Worm (Caenorhabditis elegans): ENCODE data around the gene Y38C1AA.7.

DNA sequence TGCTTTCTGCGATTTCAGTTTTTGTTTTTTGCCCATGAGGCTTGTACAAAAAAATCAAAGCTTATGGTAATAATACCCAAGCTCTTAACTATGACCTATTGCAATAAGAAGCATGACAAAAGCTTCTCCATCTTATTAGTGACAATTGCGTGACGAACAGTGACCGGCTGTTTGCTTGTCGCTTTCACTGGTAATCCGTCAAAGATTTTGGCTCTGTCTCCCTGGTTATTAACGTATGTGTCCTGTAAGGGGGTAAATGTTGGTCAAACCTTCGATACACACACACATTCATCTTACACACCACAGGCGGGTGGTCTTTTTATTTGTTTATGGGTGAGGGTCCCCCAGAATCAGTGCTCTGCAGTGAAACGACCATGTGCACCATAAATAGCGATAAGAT is 15.4 kb downstream of the Y38C1AA.7 start:
- TF ChIP-seq ceh-30 (tag; optimal IDR thresholded peaks at IDR 0.05) (no peak), fax-1 (tag; optimal IDR thresholded peaks at IDR 0.05) (no peak), ahr-1 (tag; optimal IDR thresholded peaks at IDR 0.05) (no peak), sox-4 (tag; optimal IDR thresholded peaks at IDR 0.05) (no peak), T23F11.4 (GFP tag; optimal IDR thresholded peaks at IDR 0.05) (no peak), hlh-30 (tag; optimal IDR thresholded peaks at IDR 0.05; ENCODE audit: insufficient read depth) (no peak), ceh-48 (tag; optimal IDR thresholded peaks at IDR 0.05) (no peak)
